Fruit fly (Drosophila melanogaster) whole organism: ENCODE measurements around the gene CG15219.

Source experiments
- CG8478 ChIP-seq: fragments of >200 bp; optimal IDR thresholded peaks from 2 replicates; lab custom pipeline; 2018; ENCODE audit warnings: inconsistent platforms
- Dll ChIP-seq: fragments of >200 bp; optimal IDR thresholded peaks from 2 replicates; lab custom pipeline; 2017
- EcR ChIP-seq, 2 experiments: fragments of >200 bp; optimal IDR thresholded peaks; 2 replicates each; lab custom pipeline; 2017; ENCODE audit warnings: missing biosample characterization in 2 of 2, missing genetic modification characterization in 2 of 2, missing genetic modification reagents in 2 of 2
- pan ChIP-seq: fragments of >200 bp; optimal IDR thresholded peaks from 2 replicates; lab custom pipeline; 2017
- psq ChIP-seq: fragments of >200 bp; optimal IDR thresholded peaks from 2 replicates; lab custom pipeline; 2017
- usp ChIP-seq: fragments of >200 bp; optimal IDR thresholded peaks from 2 replicates; lab custom pipeline; 2017; ENCODE audit warnings: missing biosample characterization, missing genetic modification characterization, mixed read lengths

The CG15219 gene

DNA sequence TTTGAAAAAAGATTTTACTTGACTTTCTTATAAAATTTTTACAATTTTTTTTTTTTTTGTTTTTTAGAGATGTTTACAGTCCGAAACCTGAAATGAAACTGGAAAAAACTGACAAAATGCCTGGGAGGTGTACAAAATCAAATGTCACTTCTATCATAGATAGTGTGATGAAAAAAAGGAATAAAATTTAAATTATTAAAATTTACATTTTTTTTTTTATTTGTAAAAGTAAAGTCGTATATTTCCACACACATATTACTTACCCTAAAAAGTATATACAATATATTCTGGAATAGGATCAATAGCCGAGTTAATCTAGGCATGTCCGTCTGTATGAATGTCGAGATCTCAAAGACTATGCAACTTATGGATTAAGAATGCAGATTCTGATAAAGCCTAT lies at the start of gene CG15219:
Gene CG15219 (minus strand): TSS at position 101 of the 400 bp plus-strand sequence.
- TF ChIP-seq EcR (GFP tag; optimal IDR thresholded peaks at IDR 0.05; lab: Kevin White, UChicago) (no peak), CG8478 (lab: Kevin White, UChicago) (no peak), psq (lab: Kevin White, UChicago) (no peak), Dll (lab: Kevin White, UChicago) (no peak), pan (lab: Kevin White, UChicago) (no peak), usp (GFP tag; lab: Kevin White, UChicago) (no peak)

- TF ChIP-seq Dll (lab: Kevin White, UChicago) = no peak
- TF ChIP-seq EcR (GFP tag; optimal IDR thresholded peaks at IDR 0.05; lab: Kevin White, UChicago) = no peak
- TF ChIP-seq usp (GFP tag; lab: Kevin White, UChicago) = no peak
- TF ChIP-seq CG8478 (lab: Kevin White, UChicago) = no peak
- TF ChIP-seq psq (lab: Kevin White, UChicago) = no peak
- TF ChIP-seq pan (lab: Kevin White, UChicago) = no peak
Observed at dm6 chr2L:22153246-22153645, 47.9 kb upstream of the CG15219 start.

dm6 chr2L:22151323-22151722 lies 46.0 kb upstream of the CG15219 start, which contains the start of gene dunk:
Gene dunk, plus strand, starts transcription at chr2L:22151623.
- TF ChIP-seq psq (lab: Kevin White, UChicago) = no peak
- TF ChIP-seq Dll (lab: Kevin White, UChicago) = no peak

DNA sequence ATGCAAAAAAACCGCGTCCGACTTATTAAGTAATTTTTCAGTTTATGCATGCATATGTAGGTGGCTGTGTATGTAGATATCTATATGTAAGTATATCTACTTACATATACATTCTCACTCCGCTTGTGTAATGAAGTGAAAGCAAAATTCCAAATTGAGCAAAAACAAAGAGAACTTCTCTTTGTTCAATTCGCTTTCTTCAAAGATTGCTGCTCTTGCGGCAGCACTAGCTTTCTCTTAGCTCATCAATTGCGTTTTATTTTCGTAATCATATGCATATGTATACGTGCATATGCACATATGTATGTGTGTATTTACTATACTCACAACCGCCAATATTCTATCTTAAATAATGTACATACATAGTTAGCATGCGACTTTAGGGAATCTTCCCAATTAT lies 43.4 kb upstream of the CG15219 start:
- TF ChIP-seq pan (lab: Kevin White, UChicago) = no peak
- TF ChIP-seq CG8478 (lab: Kevin White, UChicago) = no peak
- TF ChIP-seq psq (lab: Kevin White, UChicago) = no peak
- no peak for TF ChIP-seq Dll (lab: Kevin White, UChicago)
- no peak for TF ChIP-seq EcR (GFP tag; optimal IDR thresholded peaks at IDR 0.05; lab: Kevin White, UChicago)
- TF ChIP-seq usp (GFP tag; lab: Kevin White, UChicago) = no peak

dm6 chr2L:22146247-22146646 lies 40.9 kb upstream of the CG15219 start:
- no peak for TF ChIP-seq CG8478 (lab: Kevin White, UChicago)
- no peak for TF ChIP-seq psq (lab: Kevin White, UChicago)
- TF ChIP-seq usp (GFP tag; lab: Kevin White, UChicago) = no peak
- TF ChIP-seq EcR (GFP tag; optimal IDR thresholded peaks at IDR 0.05; lab: Kevin White, UChicago) = no peak
- TF ChIP-seq pan (lab: Kevin White, UChicago) = no peak
- no peak for TF ChIP-seq Dll (lab: Kevin White, UChicago)

dm6 chr2L:22145269-22145917 lies 40.1 kb upstream of the CG15219 start:
- no peak for TF ChIP-seq EcR (GFP tag; optimal IDR thresholded peaks at IDR 0.05; lab: Kevin White, UChicago)
- no peak for TF ChIP-seq usp (GFP tag; lab: Kevin White, UChicago)
- no peak for TF ChIP-seq pan (lab: Kevin White, UChicago)
- no peak for TF ChIP-seq Dll (lab: Kevin White, UChicago)
- no peak for TF ChIP-seq CG8478 (lab: Kevin White, UChicago)

dm6 chr2L:22144127-22144526 lies 38.8 kb upstream of the CG15219 start:
- no peak for TF ChIP-seq Dll (lab: Kevin White, UChicago)
- TF ChIP-seq EcR (GFP tag; optimal IDR thresholded peaks at IDR 0.05; lab: Kevin White, UChicago) = no peak
- TF ChIP-seq CG8478 (lab: Kevin White, UChicago) = no peak
- TF ChIP-seq psq (lab: Kevin White, UChicago) = no peak
- no peak for TF ChIP-seq pan (lab: Kevin White, UChicago)
- no peak for TF ChIP-seq usp (GFP tag; lab: Kevin White, UChicago)

DNA sequence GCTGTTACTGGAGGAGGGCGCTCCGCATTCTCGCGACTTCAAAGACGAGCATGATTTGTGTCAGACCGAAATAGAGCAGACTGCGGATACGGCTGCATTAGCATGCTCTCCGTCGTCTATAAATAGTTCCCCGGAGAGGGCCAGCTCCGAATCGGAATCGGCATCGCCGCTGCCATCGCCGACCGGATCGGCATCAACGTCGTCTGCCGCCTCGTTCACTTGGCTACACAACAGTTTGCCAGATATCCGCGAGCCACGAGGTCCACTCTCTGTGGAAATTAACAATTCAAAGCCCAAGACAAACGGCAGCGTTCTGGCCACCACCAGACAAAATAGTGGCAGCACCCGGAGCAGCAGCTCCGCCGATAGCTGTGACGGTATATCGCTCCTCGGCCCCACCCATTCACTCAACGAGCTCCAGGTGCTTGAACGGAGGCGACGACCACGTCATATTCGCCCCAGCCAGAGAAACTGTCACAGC lies 37.4 kb upstream of the CG15219 start:
- TF ChIP-seq Dll (lab: Kevin White, UChicago) (no peak), usp (GFP tag; lab: Kevin White, UChicago) (no peak), EcR (GFP tag; optimal IDR thresholded peaks at IDR 0.05; lab: Kevin White, UChicago) (no peak), pan (lab: Kevin White, UChicago) (no peak), psq (lab: Kevin White, UChicago) (no peak), CG8478 (lab: Kevin White, UChicago) (no peak)

DNA sequence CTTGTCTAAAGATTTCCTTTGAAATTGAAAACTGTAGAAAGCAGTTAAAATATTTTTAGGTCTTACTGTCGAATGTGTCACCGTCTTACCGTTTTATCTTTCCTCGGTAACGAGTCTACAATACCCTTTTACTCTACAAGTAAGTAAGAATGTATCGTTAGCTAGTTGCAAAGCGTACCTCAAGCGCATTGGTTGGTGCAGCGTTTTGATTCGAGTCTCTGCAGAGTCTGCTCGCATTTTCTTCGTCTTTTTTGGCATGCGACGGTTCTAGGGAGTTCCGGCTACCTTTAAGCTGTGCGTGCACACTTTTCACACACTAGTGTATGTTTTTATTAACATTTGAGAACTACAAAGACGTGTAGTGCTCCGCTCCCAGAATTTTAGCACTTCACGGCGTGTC lies 34.6 kb upstream of the CG15219 start:
- no peak for TF ChIP-seq pan (lab: Kevin White, UChicago)

dm6 chr2L:22139354-22139753 lies 34.0 kb upstream of the CG15219 start:
- TF ChIP-seq CG8478 (lab: Kevin White, UChicago) = no peak
- TF ChIP-seq pan (lab: Kevin White, UChicago) = no peak
- no peak for TF ChIP-seq usp (GFP tag; lab: Kevin White, UChicago)
- no peak for TF ChIP-seq psq (lab: Kevin White, UChicago)
- no peak for TF ChIP-seq Dll (lab: Kevin White, UChicago)
- TF ChIP-seq EcR (GFP tag; optimal IDR thresholded peaks at IDR 0.05; lab: Kevin White, UChicago) = no peak

DNA sequence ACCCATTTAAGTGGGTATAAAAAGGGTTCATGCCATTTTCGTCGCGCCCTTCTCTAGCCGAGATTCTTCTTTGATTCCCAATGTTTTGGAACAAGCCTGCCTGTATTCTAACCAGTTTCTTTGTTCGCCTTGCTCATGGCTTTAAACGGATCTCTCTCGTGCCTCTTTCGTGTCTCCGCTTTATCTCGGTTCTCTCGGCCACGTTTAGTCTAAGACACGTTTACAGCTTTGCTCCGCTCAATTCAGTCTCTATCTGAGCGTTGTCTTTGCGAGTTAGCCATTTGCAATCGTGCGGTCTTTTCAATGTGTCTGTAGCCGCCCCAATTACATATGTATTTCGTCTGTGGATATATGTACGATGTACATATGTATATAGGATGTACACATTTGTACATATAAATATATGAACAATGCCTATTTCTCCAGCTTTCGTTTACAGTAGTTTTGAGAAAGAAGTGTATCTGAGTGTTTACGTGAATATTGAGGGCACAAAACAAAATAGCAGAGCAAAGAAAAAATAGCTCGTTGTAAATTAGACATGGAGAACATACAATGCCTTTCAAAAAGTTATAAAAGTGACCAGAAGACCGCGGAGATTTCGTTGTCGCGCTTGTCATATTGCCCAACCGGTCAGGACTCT lies 28.9 kb upstream of the CG15219 start:
- no peak for TF ChIP-seq CG8478 (lab: Kevin White, UChicago)
- TF ChIP-seq EcR (GFP tag; optimal IDR thresholded peaks at IDR 0.05; lab: Kevin White, UChicago) = no peak
- no peak for TF ChIP-seq pan (lab: Kevin White, UChicago)
- no peak for TF ChIP-seq psq (lab: Kevin White, UChicago)
- TF ChIP-seq usp (GFP tag; lab: Kevin White, UChicago) = no peak
